Worm (Caenorhabditis elegans) whole organism, midembryonic: ENCODE measurements around the gene rdl-1.

Experiments
- T22C8.4 ChIP-seq: fragments of 200-800 bp; sonication (Bioruptor generic); IDR thresholded peaks from 2 replicates; pipeline ENCODE4 v1.3.6; 2022; ENCODE audit warnings: missing genetic modification characterization, missing compliant biosample characterization
- flt-1 ChIP-seq: fragments of 200-800 bp; sonication (Bioruptor generic); IDR thresholded peaks from 2 replicates; pipeline ENCODE4 v1.3.6; 2022; ENCODE audit warnings: missing genetic modification characterization, missing compliant biosample characterization
- ref-1 ChIP-seq: fragments of 200-800 bp; sonication (Bioruptor generic); conservative IDR thresholded peaks from 2 replicates; pipeline ENCODE4 v1.3.6; 2022; ENCODE audit warnings: missing genetic modification reagents, missing genetic modification characterization, missing compliant biosample characterization

- TF ChIP-seq ref-1 (GFP tag; lab: Robert Waterston, UW) (no peak), flt-1 (no peak), T22C8.4 (GFP tag; lab: Robert Waterston, UW) (no peak)
Observed at ce11 chrIV:7726325-7726724, 43.7 kb downstream of the rdl-1 start, which contains the start of gene C50F7.5.
